Worm (Caenorhabditis elegans) whole organism, late embryonic: Measurements from ENCODE around the gene C09G1.5.

Experiments
- T23F11.4 ChIP-seq: fragments of 200-800 bp; sonication (Bioruptor generic); optimal IDR thresholded peaks from 2 replicates; lab custom pipeline; 2018; ENCODE audit warnings: mild to moderate bottlenecking, missing genetic modification characterization, missing compliant biosample characterization
- Y22D7AL.16 ChIP-seq: sonication (generic microtip); optimal IDR thresholded peaks from 2 replicates; lab custom pipeline; 2016; ENCODE audit warnings: missing genetic modification characterization, missing compliant biosample characterization
- ahr-1 ChIP-seq: sonication (generic microtip); optimal IDR thresholded peaks from 2 replicates; lab custom pipeline; 2016; ENCODE audit warnings: missing genetic modification characterization, missing compliant biosample characterization
- ama-1 ChIP-seq: fragments of 150-350 bp; optimal IDR thresholded peaks from 2 replicates; lab custom pipeline; 2014
- ceh-14 ChIP-seq: sonication (generic microtip); optimal IDR thresholded peaks from 2 replicates; lab custom pipeline; 2016; ENCODE audit warnings: missing genotype, missing genetic modification characterization, missing compliant biosample characterization
- ceh-18 ChIP-seq: sonication (generic microtip); optimal IDR thresholded peaks from 2 replicates; lab custom pipeline; 2016; ENCODE audit warnings: missing genetic modification characterization, missing compliant biosample characterization
- ceh-2 ChIP-seq: sonication (generic microtip); optimal IDR thresholded peaks from 2 replicates; lab custom pipeline; 2016; ENCODE audit warnings: missing genotype, missing genetic modification characterization, missing compliant biosample characterization
- ceh-24 ChIP-seq: sonication (generic microtip); optimal IDR thresholded peaks from 2 replicates; lab custom pipeline; 2016; ENCODE audit warnings: mild to moderate bottlenecking, missing genetic modification characterization, missing compliant biosample characterization
- ceh-34 ChIP-seq: sonication (generic microtip); optimal IDR thresholded peaks from 2 replicates; lab custom pipeline; 2016; ENCODE audit warnings: mild to moderate bottlenecking, missing genetic modification characterization, missing compliant biosample characterization
- ceh-45 ChIP-seq: fragments of 200-800 bp; sonication (Bioruptor generic); IDR thresholded peaks from 2 replicates; pipeline ENCODE4 v1.3.6; 2022; ENCODE audit warnings: missing genetic modification reagents, missing genetic modification characterization, missing compliant biosample characterization
- ceh-48 ChIP-seq: sonication (generic microtip); optimal IDR thresholded peaks from 2 replicates; lab custom pipeline; 2016; ENCODE audit warnings: missing genetic modification characterization, inconsistent platforms, missing compliant biosample characterization
- ceh-9 ChIP-seq: sonication (generic microtip); optimal IDR thresholded peaks from 2 replicates; lab custom pipeline; 2016; ENCODE audit warnings: mild to moderate bottlenecking, missing genetic modification characterization, inconsistent platforms, missing compliant biosample characterization
- dve-1 ChIP-seq: sonication (generic microtip); optimal IDR thresholded peaks from 2 replicates; lab custom pipeline; 2017; ENCODE audit warnings: antibody characterized with exemption, mild to moderate bottlenecking, missing genetic modification characterization, missing compliant biosample characterization
- elt-4 ChIP-seq: sonication (generic microtip); optimal IDR thresholded peaks from 2 replicates; lab custom pipeline; 2016; ENCODE audit warnings: missing genetic modification characterization, missing compliant biosample characterization
- eyg-1 ChIP-seq: sonication (generic microtip); optimal IDR thresholded peaks from 2 replicates; lab custom pipeline; 2016; ENCODE audit warnings: missing genotype, missing genetic modification characterization, missing compliant biosample characterization
- fax-1 ChIP-seq: sonication (generic microtip); optimal IDR thresholded peaks from 2 replicates; lab custom pipeline; 2016; ENCODE audit warnings: missing genotype, missing genetic modification characterization, missing compliant biosample characterization
- gmeb-2 ChIP-seq: sonication (generic microtip); optimal IDR thresholded peaks from 2 replicates; lab custom pipeline; 2016; ENCODE audit warnings: missing genetic modification characterization, inconsistent platforms, missing compliant biosample characterization
- hlh-15 ChIP-seq: sonication (generic microtip); optimal IDR thresholded peaks from 2 replicates; lab custom pipeline; 2016; ENCODE audit warnings: missing genetic modification characterization, missing compliant biosample characterization
- hlh-30 ChIP-seq: sonication (generic microtip); optimal IDR thresholded peaks from 2 replicates; lab custom pipeline; 2017; ENCODE audit warnings: antibody characterized with exemption, missing genetic modification characterization, missing compliant biosample characterization; ENCODE audit not compliant: insufficient read depth
- hlh-8 ChIP-seq: sonication (generic microtip); optimal IDR thresholded peaks from 2 replicates; lab custom pipeline; 2016; ENCODE audit warnings: missing genotype, missing genetic modification characterization, missing compliant biosample characterization
- nfya-1 ChIP-seq: sonication (generic microtip); optimal IDR thresholded peaks from 2 replicates; lab custom pipeline; 2017; ENCODE audit warnings: missing genetic modification characterization, mild to moderate bottlenecking, missing compliant biosample characterization, antibody characterized with exemption, moderate library complexity
- nhr-11 ChIP-seq: fragments of 150-350 bp; optimal IDR thresholded peaks from 2 replicates; lab custom pipeline; 2014; ENCODE audit warnings: missing biosample characterization, missing genetic modification characterization
- npax-4 ChIP-seq: sonication (generic microtip); optimal IDR thresholded peaks from 2 replicates; lab custom pipeline; 2016; ENCODE audit warnings: missing genetic modification characterization, missing compliant biosample characterization
- odd-2 ChIP-seq: sonication (generic microtip); optimal IDR thresholded peaks from 2 replicates; lab custom pipeline; 2017; ENCODE audit warnings: antibody characterized with exemption, mild to moderate bottlenecking, missing genetic modification characterization, missing compliant biosample characterization
- pag-3 ChIP-seq: sonication (generic microtip); optimal IDR thresholded peaks from 2 replicates; lab custom pipeline; 2016; ENCODE audit warnings: missing compliant biosample characterization, missing genetic modification characterization, borderline replicate concordance
- pax-1 ChIP-seq: fragments of 150-350 bp; optimal IDR thresholded peaks from 2 replicates; lab custom pipeline; 2014; ENCODE audit warnings: missing biosample characterization, missing genetic modification characterization
- pqm-1 ChIP-seq: sonication (generic microtip); optimal IDR thresholded peaks from 2 replicates; lab custom pipeline; 2016; ENCODE audit warnings: missing genetic modification characterization, missing compliant biosample characterization
- pros-1 ChIP-seq: fragments of 150-350 bp; optimal IDR thresholded peaks from 2 replicates; lab custom pipeline; 2014; ENCODE audit warnings: missing biosample characterization, missing genetic modification reagents, missing genetic modification characterization
- ref-2 ChIP-seq: sonication (generic microtip); optimal IDR thresholded peaks from 2 replicates; lab custom pipeline; 2016; ENCODE audit warnings: missing genetic modification characterization, missing compliant biosample characterization
- sdc-2 ChIP-seq: sonication (generic microtip); optimal IDR thresholded peaks from 2 replicates; lab custom pipeline; 2016; ENCODE audit warnings: missing genotype, missing genetic modification characterization, missing compliant biosample characterization
- tbx-7 ChIP-seq: sonication (generic microtip); optimal IDR thresholded peaks from 2 replicates; lab custom pipeline; 2016; ENCODE audit warnings: missing genotype, missing genetic modification characterization, missing compliant biosample characterization
- ttx-3 ChIP-seq: sonication (generic microtip); optimal IDR thresholded peaks from 2 replicates; lab custom pipeline; 2016; ENCODE audit warnings: missing genetic modification reagents, missing genetic modification characterization, missing compliant biosample characterization
- unc-55 ChIP-seq: sonication (generic microtip); optimal IDR thresholded peaks from 2 replicates; lab custom pipeline; 2017; ENCODE audit warnings: missing biosample characterization, missing genetic modification reagents, missing genetic modification characterization
- ztf-16 ChIP-seq: sonication (generic microtip); optimal IDR thresholded peaks from 2 replicates; lab custom pipeline; 2017; ENCODE audit warnings: missing genetic modification characterization, missing compliant biosample characterization

The C09G1.5 gene

ce11 chrX:15982630-15983029 lies 23.8 kb downstream of the C09G1.5 start, which contains the start of gene C09G1.2:
C09G1.2 (minus strand) TSS chrX:15982730.
- no peak for TF ChIP-seq pqm-1 (tag; lab: Kevin White, UChicago)

- no peak for TF ChIP-seq ceh-45 (GFP tag; lab: Robert Waterston, UW)
- peak; percentile 87 for TF ChIP-seq sdc-2
- TF ChIP-seq, all 69 proteins: peak for 1
Measured at ce11 chrX:15983288-15983687, 24.4 kb downstream of the C09G1.5 start.

ce11 chrX:15988577-15988976 lies 29.7 kb downstream of the C09G1.5 start:
- TF ChIP-seq ahr-1, result no peak
- no peak for TF ChIP-seq T23F11.4 (GFP tag; lab: Kevin White, UChicago)
- TF ChIP-seq fax-1, result no peak
- no peak for TF ChIP-seq Y22D7AL.16 (tag; lab: Kevin White, UChicago)
- no peak for TF ChIP-seq unc-55
- no peak for TF ChIP-seq ztf-16 (tag; lab: Kevin White, UChicago)
- no peak for TF ChIP-seq ceh-18 (tag; lab: Kevin White, UChicago)
- TF ChIP-seq tbx-7 (tag; lab: Kevin White, UChicago), result no peak
- TF ChIP-seq nhr-11, result no peak
- no peak for TF ChIP-seq ceh-45 (GFP tag; lab: Robert Waterston, UW)
- no peak for TF ChIP-seq odd-2 (tag; lab: Kevin White, UChicago)

ce11 chrX:15992806-15993205 lies 33.9 kb downstream of the C09G1.5 start:
- no peak for TF ChIP-seq eyg-1 (tag; lab: Kevin White, UChicago)
- no peak for TF ChIP-seq ceh-9 (tag; lab: Kevin White, UChicago)
- TF ChIP-seq ceh-2 (tag; lab: Kevin White, UChicago), result no peak
- TF ChIP-seq hlh-30 (tag; lab: Kevin White, UChicago), result no peak
- no peak for TF ChIP-seq ceh-24 (tag; lab: Kevin White, UChicago)
- TF ChIP-seq pqm-1 (tag; lab: Kevin White, UChicago), result no peak
- no peak for TF ChIP-seq ttx-3 (tag; lab: Kevin White, UChicago)
- no peak for TF ChIP-seq gmeb-2 (tag; lab: Kevin White, UChicago)
- no peak for TF ChIP-seq ama-1 (lab: Kevin White, UChicago)

ce11 chrX:15993916-15994315 lies 35.0 kb downstream of the C09G1.5 start:
- TF ChIP-seq ceh-24 (tag; lab: Kevin White, UChicago), result no peak
- no peak for TF ChIP-seq ceh-34 (tag; lab: Kevin White, UChicago)
- TF ChIP-seq unc-55, result no peak
- TF ChIP-seq ref-2 (tag; lab: Kevin White, UChicago), result no peak

- TF ChIP-seq eyg-1 (tag; lab: Kevin White, UChicago), result no peak
- TF ChIP-seq pax-1, result no peak
- no peak for TF ChIP-seq dve-1 (tag; lab: Kevin White, UChicago)
- TF ChIP-seq nfya-1, result no peak
- TF ChIP-seq ceh-45 (GFP tag; lab: Robert Waterston, UW), result no peak
- TF ChIP-seq hlh-30 (tag; lab: Kevin White, UChicago), result no peak
- no peak for TF ChIP-seq hlh-8
- TF ChIP-seq ceh-14, result no peak
- TF ChIP-seq pag-3 (tag; lab: Kevin White, UChicago), result no peak
- TF ChIP-seq pros-1, result no peak
- no peak for TF ChIP-seq ceh-34 (tag; lab: Kevin White, UChicago)
- no peak for TF ChIP-seq hlh-15
- TF ChIP-seq Y22D7AL.16 (tag; lab: Kevin White, UChicago), result no peak
- TF ChIP-seq npax-4 (tag; lab: Kevin White, UChicago), result no peak
- no peak for TF ChIP-seq elt-4
- TF ChIP-seq ceh-48 (tag; lab: Kevin White, UChicago), result no peak
Measured at ce11 chrX:15997153-15997552, 38.3 kb downstream of the C09G1.5 start.
